Worm (Caenorhabditis elegans): ENCODE data around the gene hrg-9.

ce11 chrV:12967110-12967509 is 4.0 kb upstream of the hrg-9 start, which contains the start of gene R186.3:
- no peak for TF ChIP-seq ztf-11 (tag; optimal IDR thresholded peaks at IDR 0.05)
- no peak for TF ChIP-seq nhr-28 (tag; optimal IDR thresholded peaks at IDR 0.05)
- TF ChIP-seq snpc-4 (tag; optimal IDR thresholded peaks at IDR 0.05): no peak
- TF ChIP-seq ama-1 (optimal IDR thresholded peaks at IDR 0.05): no peak
- no peak for TF ChIP-seq nhr-237 (tag; optimal IDR thresholded peaks at IDR 0.05)
- TF ChIP-seq nhr-11 (tag; optimal IDR thresholded peaks at IDR 0.05): no peak
- TF ChIP-seq aly-2 (tag; optimal IDR thresholded peaks at IDR 0.05): no peak
- no peak for TF ChIP-seq aha-1 (tag)
